Worm (Caenorhabditis elegans) whole organism, L1 larva: ENCODE results near the gene str-3.

Experiments used
- C04F5.9 ChIP-seq: sonication (generic microtip); optimal IDR thresholded peaks from 2 replicates; lab custom pipeline; 2016; ENCODE audit warnings: missing genetic modification characterization, missing compliant biosample characterization
- F16B12.6 ChIP-seq: fragments of 150-350 bp; optimal IDR thresholded peaks from 2 replicates; lab custom pipeline; 2014; ENCODE audit warnings: missing biosample characterization, missing genetic modification characterization
- alr-1 ChIP-seq: fragments of 200-800 bp; sonication (Bioruptor generic); optimal IDR thresholded peaks from 2 replicates; lab custom pipeline; 2018; ENCODE audit warnings: borderline replicate concordance, mild to moderate bottlenecking, missing genetic modification characterization, missing compliant biosample characterization
- blmp-1 ChIP-seq: fragments of 150-350 bp; optimal IDR thresholded peaks from 2 replicates; lab custom pipeline; 2014; ENCODE audit warnings: missing biosample characterization, missing genetic modification characterization
- ceh-63 ChIP-seq: fragments of 200-800 bp; sonication (Bioruptor generic); optimal IDR thresholded peaks from 2 replicates; lab custom pipeline; 2018; ENCODE audit warnings: mild to moderate bottlenecking, missing genetic modification characterization, missing compliant biosample characterization
- ceh-8 ChIP-seq: fragments of 200-800 bp; sonication (Bioruptor generic); optimal IDR thresholded peaks from 2 replicates; lab custom pipeline; 2018; ENCODE audit warnings: mild to moderate bottlenecking, missing genetic modification characterization, moderate library complexity, missing compliant biosample characterization
- ceh-82 ChIP-seq, 3 experiments: fragments of 150-350 bp in 1 of 3; sonication (generic microtip) in 2 of 3; optimal IDR thresholded peaks; 2 replicates each; lab custom pipeline; 2014 to 2017; ENCODE audit warnings: missing biosample characterization in 3 of 3, missing genetic modification characterization in 3 of 3
- efl-3 ChIP-seq: fragments of 200-800 bp; sonication (Bioruptor generic); optimal IDR thresholded peaks from 2 replicates; lab custom pipeline; 2018; ENCODE audit warnings: mild to moderate bottlenecking, missing genetic modification characterization, missing compliant biosample characterization
- egl-13 ChIP-seq: sonication (generic microtip); optimal IDR thresholded peaks from 2 replicates; lab custom pipeline; 2016; ENCODE audit warnings: missing genotype, missing genetic modification reagents, missing genetic modification characterization, missing compliant biosample characterization
- elt-3 ChIP-seq, 6 experiments: fragments of 150-350 bp in 1 of 6; sonication (generic microtip); optimal IDR thresholded peaks; 2 replicates each; lab custom pipeline; 2017 to 2018; ENCODE audit warnings: missing biosample characterization in 6 of 6, missing genetic modification characterization in 6 of 6, inconsistent platforms in 1 of 6
- fkh-10 ChIP-seq: sonication (generic microtip); optimal IDR thresholded peaks from 2 replicates; lab custom pipeline; 2017; ENCODE audit warnings: missing biosample characterization, missing genetic modification reagents, missing genetic modification characterization
- fkh-4 ChIP-seq: sonication (generic microtip); optimal IDR thresholded peaks from 2 replicates; lab custom pipeline; 2016; ENCODE audit warnings: missing compliant biosample characterization, missing genetic modification characterization, borderline replicate concordance
- fkh-8 ChIP-seq: sonication (generic microtip); optimal IDR thresholded peaks from 2 replicates; lab custom pipeline; 2016; ENCODE audit warnings: mild to moderate bottlenecking, missing genetic modification characterization, missing compliant biosample characterization
- hpl-2 ChIP-seq: fragments of 150-350 bp; optimal IDR thresholded peaks from 2 replicates; lab custom pipeline; 2014; ENCODE audit warnings: missing biosample characterization, missing genetic modification reagents, missing genetic modification characterization
- irx-1 ChIP-seq: sonication (generic microtip); optimal IDR thresholded peaks from 2 replicates; lab custom pipeline; 2016; ENCODE audit warnings: missing genetic modification characterization, missing compliant biosample characterization
- isw-1 ChIP-seq: fragments of 200-800 bp; sonication (Bioruptor generic); IDR thresholded peaks from 2 replicates; pipeline ENCODE4 v1.3.6; 2022; ENCODE audit warnings: missing genetic modification characterization, missing compliant biosample characterization
- jun-1 ChIP-seq: fragments of 150-350 bp; optimal IDR thresholded peaks from 2 replicates; lab custom pipeline; 2014; ENCODE audit warnings: missing biosample characterization, missing genetic modification reagents, missing genetic modification characterization
- lin-14 ChIP-seq: fragments of 200-800 bp; sonication (Bioruptor generic); optimal IDR thresholded peaks from 2 replicates; lab custom pipeline; 2018; ENCODE audit warnings: mild to moderate bottlenecking, missing genetic modification characterization, moderate library complexity, missing compliant biosample characterization
- lin-15B ChIP-seq: fragments of 150-350 bp; sonication (generic microtip); optimal IDR thresholded peaks from 3 replicates; lab custom pipeline; 2014; ENCODE audit warnings: missing biosample characterization, missing genetic modification characterization
- lin-35 ChIP-seq, 2 experiments: fragments of 150-350 bp; optimal IDR thresholded peaks; 2 replicates each; lab custom pipeline; 2014; ENCODE audit warnings: missing biosample characterization in 2 of 2, missing genetic modification characterization in 2 of 2, missing genetic modification reagents in 2 of 2
- lin-39 ChIP-seq: fragments of 150-350 bp; optimal IDR thresholded peaks from 2 replicates; lab custom pipeline; 2014; ENCODE audit warnings: missing biosample characterization, missing genetic modification reagents, missing genetic modification characterization
- lir-3 ChIP-seq: sonication (generic microtip); optimal IDR thresholded peaks from 2 replicates; lab custom pipeline; 2016; ENCODE audit warnings: mild to moderate bottlenecking, missing genetic modification characterization, moderate library complexity, missing compliant biosample characterization; ENCODE audit not compliant: poor library complexity
- mab-9 ChIP-seq: fragments of 200-800 bp; sonication (Bioruptor generic); IDR thresholded peaks from 2 replicates; pipeline ENCODE4 v1.3.6; 2022; ENCODE audit warnings: missing genetic modification reagents, missing genetic modification characterization, missing compliant biosample characterization
- mdl-1 ChIP-seq, 2 experiments: fragments of 150-350 bp; optimal IDR thresholded peaks; 2 replicates each; lab custom pipeline; 2014 to 2017; ENCODE audit warnings: missing biosample characterization in 2 of 2, missing genetic modification characterization in 2 of 2, inconsistent platforms in 1 of 2
- mep-1 ChIP-seq: fragments of 150-350 bp; optimal IDR thresholded peaks from 2 replicates; lab custom pipeline; 2014; ENCODE audit warnings: missing biosample characterization, missing genetic modification characterization
- nhr-19 ChIP-seq: fragments of 200-800 bp; sonication (Bioruptor generic); conservative IDR thresholded peaks from 2 replicates; pipeline ENCODE4 v1.3.6; 2022; ENCODE audit warnings: missing genetic modification characterization, missing compliant biosample characterization
- nhr-28 ChIP-seq: fragments of 150-350 bp; optimal IDR thresholded peaks from 2 replicates; lab custom pipeline; 2014; ENCODE audit warnings: missing biosample characterization, missing genetic modification characterization
- nhr-71 ChIP-seq: sonication (generic microtip); optimal IDR thresholded peaks from 2 replicates; lab custom pipeline; 2016; ENCODE audit warnings: mild to moderate bottlenecking, missing genetic modification characterization, moderate library complexity, missing compliant biosample characterization
- nhr-76 ChIP-seq: sonication (generic microtip); optimal IDR thresholded peaks from 2 replicates; lab custom pipeline; 2017; ENCODE audit warnings: missing biosample characterization, missing genetic modification characterization
- nhr-77 ChIP-seq: fragments of 150-350 bp; optimal IDR thresholded peaks from 2 replicates; lab custom pipeline; 2014; ENCODE audit warnings: missing biosample characterization, missing genetic modification characterization
- nhr-85 ChIP-seq: sonication (generic microtip); peaks from one replicate; lab custom pipeline; 2016; ENCODE audit warnings: missing genetic modification characterization, inconsistent platforms, missing compliant biosample characterization
- pag-3 ChIP-seq: sonication (generic microtip); optimal IDR thresholded peaks from 2 replicates; lab custom pipeline; 2017; ENCODE audit warnings: missing genetic modification characterization, mild to moderate bottlenecking, missing compliant biosample characterization, antibody characterized with exemption, borderline replicate concordance; ENCODE audit not compliant: insufficient read depth
- pax-3 ChIP-seq: fragments of 200-800 bp; sonication (Bioruptor generic); optimal IDR thresholded peaks from 2 replicates; lab custom pipeline; 2018; ENCODE audit warnings: mild to moderate bottlenecking, missing genetic modification characterization, moderate library complexity, missing compliant biosample characterization
- pqm-1 ChIP-seq: sonication (generic microtip); optimal IDR thresholded peaks from 3 replicates; lab custom pipeline; 2017; ENCODE audit warnings: missing biosample characterization, missing genetic modification characterization
- rnt-1 ChIP-seq: sonication (generic microtip); optimal IDR thresholded peaks from 2 replicates; lab custom pipeline; 2016; ENCODE audit warnings: mild to moderate bottlenecking, missing genetic modification characterization, moderate library complexity, missing compliant biosample characterization
- skn-1 ChIP-seq: fragments of 150-350 bp; optimal IDR thresholded peaks from 2 replicates; lab custom pipeline; 2014; ENCODE audit warnings: missing biosample characterization, missing genetic modification characterization
- sox-4 ChIP-seq: sonication (generic microtip); optimal IDR thresholded peaks from 2 replicates; lab custom pipeline; 2016; ENCODE audit warnings: missing genetic modification characterization, missing compliant biosample characterization
- sptf-1 ChIP-seq: fragments of 150-350 bp; optimal IDR thresholded peaks from 2 replicates; lab custom pipeline; 2014; ENCODE audit warnings: missing biosample characterization, missing genetic modification characterization
- sup-37 ChIP-seq: fragments of 200-800 bp; sonication (Bioruptor generic); optimal IDR thresholded peaks from 2 replicates; lab custom pipeline; 2018; ENCODE audit warnings: mild to moderate bottlenecking, missing genetic modification characterization, missing compliant biosample characterization
- swsn-7 ChIP-seq: sonication (generic microtip); optimal IDR thresholded peaks from 2 replicates; lab custom pipeline; 2016; ENCODE audit warnings: missing genetic modification characterization, missing compliant biosample characterization
- tbx-2 ChIP-seq: sonication (generic microtip); optimal IDR thresholded peaks from 2 replicates; lab custom pipeline; 2016; ENCODE audit warnings: missing genetic modification characterization, missing compliant biosample characterization
- tlp-1 ChIP-seq: fragments of 150-350 bp; optimal IDR thresholded peaks from 2 replicates; lab custom pipeline; 2014; ENCODE audit warnings: missing biosample characterization, missing genetic modification characterization
- unc-30 ChIP-seq: sonication (generic microtip); optimal IDR thresholded peaks from 2 replicates; lab custom pipeline; 2017; ENCODE audit warnings: missing biosample characterization, missing genetic modification characterization
- unc-62 ChIP-seq: fragments of 150-350 bp; optimal IDR thresholded peaks from 2 replicates; lab custom pipeline; 2014; ENCODE audit warnings: missing biosample characterization, missing genetic modification reagents, missing genetic modification characterization
- unc-86 ChIP-seq: sonication (generic microtip); optimal IDR thresholded peaks from 2 replicates; lab custom pipeline; 2016; ENCODE audit warnings: missing genetic modification characterization, missing compliant biosample characterization
- unc-98 ChIP-seq: fragments of 200-800 bp; sonication (Bioruptor generic); IDR thresholded peaks from 2 replicates; pipeline ENCODE4 v1.3.6; 2022; ENCODE audit warnings: missing genetic modification characterization, missing compliant biosample characterization
- xbp-1 ChIP-seq: sonication (generic microtip); optimal IDR thresholded peaks from 2 replicates; lab custom pipeline; 2016; ENCODE audit warnings: missing genetic modification characterization, missing compliant biosample characterization
- zag-1 ChIP-seq: fragments of 150-350 bp; optimal IDR thresholded peaks from 2 replicates; lab custom pipeline; 2014; ENCODE audit warnings: missing biosample characterization, missing genetic modification characterization
- zip-4 ChIP-seq: fragments of 200-800 bp; sonication (Bioruptor generic); optimal IDR thresholded peaks from 2 replicates; lab custom pipeline; 2018; ENCODE audit warnings: mild to moderate bottlenecking, missing genetic modification characterization, moderate library complexity, missing compliant biosample characterization
- ztf-11 ChIP-seq, 2 experiments: sonication (generic microtip); optimal IDR thresholded peaks; 2 replicates each; lab custom pipeline; 2016 to 2017; ENCODE audit warnings: missing genetic modification characterization in 2 of 2, missing biosample characterization in 1 of 2, missing compliant biosample characterization in 1 of 2

Gene str-3

DNA sequence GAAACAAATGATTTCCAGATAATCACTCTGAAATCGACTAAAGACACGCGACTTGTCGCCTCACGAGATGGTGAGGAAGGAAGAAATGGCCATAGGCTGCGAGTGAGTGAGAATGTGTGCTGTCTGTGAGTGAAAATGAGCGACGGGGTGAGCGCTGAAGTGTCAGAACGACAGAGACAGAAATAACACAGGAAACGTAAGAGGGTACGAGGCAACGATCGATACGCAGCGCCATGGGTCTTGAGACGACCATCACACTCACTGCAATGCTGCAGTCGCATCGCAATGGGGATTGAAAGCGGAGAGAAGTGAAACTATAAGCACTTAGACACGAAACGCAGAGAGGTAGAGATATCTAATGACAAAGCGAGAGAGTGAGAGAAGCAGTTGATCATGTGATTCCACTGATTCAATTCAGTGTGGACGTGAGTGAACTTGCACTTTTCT, 17.4 kb downstream of the str-3 start (continued):
- TF ChIP-seq sptf-1 (tag; lab: Kevin White, UChicago) (no peak), lir-3 (tag; lab: Kevin White, UChicago) (peak; percentile 89), unc-98 (GFP tag; lab: Robert Waterston, UW) (no peak; the same call in 1 of the 2 replicates), egl-13 (peak; percentile 91), unc-30 (tag; lab: Kevin White, UChicago) (no peak), nhr-77 (tag; lab: Kevin White, UChicago) (peak; percentile 95), nhr-85 (tag; lab: Kevin White, UChicago) (peak; percentile 98), efl-3 (GFP tag; lab: Kevin White, UChicago) (no peak), mab-9 (GFP tag; lab: Robert Waterston, UW) (peak; percentile 81), alr-1 (no peak), lin-39 (tag; lab: Kevin White, UChicago) (peak; percentile 83), nhr-71 (peak; percentile 99), nhr-28 (tag; lab: Kevin White, UChicago) (no peak), pax-3 (tag; lab: Kevin White, UChicago) (peak; percentile 70), sup-37 (GFP tag; lab: Kevin White, UChicago) (peak; percentile 42), lin-35 (GFP tag; optimal IDR thresholded peaks at IDR 0.05; lab: Kevin White, UChicago) (peak; percentile 85 to 87), lin-15B (no peak), swsn-7 (tag; lab: Kevin White, UChicago) (peak; percentile 96), C04F5.9 (tag; lab: Kevin White, UChicago) (peak; percentile 67), ceh-63 (GFP tag; lab: Kevin White, UChicago) (no peak), pqm-1 (tag; lab: Kevin White, UChicago) (no peak), tbx-2 (tag; lab: Kevin White, UChicago) (peak; percentile 97), jun-1 (tag; lab: Kevin White, UChicago) (peak; percentile 92), skn-1 (tag; lab: Kevin White, UChicago) (peak; percentile 73), zag-1 (tag; lab: Kevin White, UChicago) (peak; percentile 100), rnt-1 (peak; percentile 84), nhr-76 (tag; lab: Kevin White, UChicago) (no peak), nhr-19 (GFP tag; lab: Robert Waterston, UW) (peak; percentile 91), mep-1 (tag; lab: Kevin White, UChicago) (peak; percentile 96), sox-4 (tag; lab: Kevin White, UChicago) (peak; percentile 65), mdl-1 (tag; optimal IDR thresholded peaks at IDR 0.05; lab: Kevin White, UChicago) (peak in 1 of 2 experiments; percentile 95), unc-86 (tag; lab: Kevin White, UChicago) (peak; percentile 92), ztf-11 (tag; optimal IDR thresholded peaks at IDR 0.05; lab: Kevin White, UChicago) (peak in 1 of 2 experiments; percentile 77), fkh-4 (tag; lab: Kevin White, UChicago) (peak; percentile 57), isw-1 (GFP tag; lab: Robert Waterston, UW) (peak; percentile 84), tlp-1 (tag; lab: Kevin White, UChicago) (no peak), hpl-2 (GFP tag; lab: Kevin White, UChicago) (peak; percentile 54), irx-1 (tag; lab: Kevin White, UChicago) (peak; percentile 87), xbp-1 (tag; lab: Kevin White, UChicago) (peak; percentile 94), elt-3 (tag; optimal IDR thresholded peaks at IDR 0.05; lab: Kevin White, UChicago) (peak in 4 of 6 experiments; percentile 28 to 90 (median 75)), fkh-8 (tag; lab: Kevin White, UChicago) (peak; percentile 97), ceh-82 (tag; optimal IDR thresholded peaks at IDR 0.05; lab: Kevin White, UChicago) (peak; percentile 80 to 92 (median 90)), pag-3 (tag; lab: Kevin White, UChicago) (no peak), ceh-8 (peak; percentile 89), blmp-1 (tag; lab: Kevin White, UChicago) (peak; percentile 86), fkh-10 (GFP tag; lab: Kevin White, UChicago) (peak; percentile 92), F16B12.6 (tag; lab: Kevin White, UChicago) (peak; percentile 34), lin-14 (peak; percentile 98), zip-4 (GFP tag; lab: Kevin White, UChicago) (peak; percentile 60), unc-62 (GFP tag; lab: Kevin White, UChicago) (no peak)
